Fruit fly (Drosophila melanogaster): ENCODE data around the gene fzo.

- TF ChIP-seq pan (optimal IDR thresholded peaks at IDR 0.05) = no peak
- no peak for TF ChIP-seq psq (optimal IDR thresholded peaks at IDR 0.05)
- TF ChIP-seq EcR (GFP tag; optimal IDR thresholded peaks at IDR 0.05) = no peak
Measured at dm6 chr3R:23251256-23251655, 47.4 kb upstream of the fzo start, which contains the start of the genes Rad60 and EloA.
